Fruit fly (Drosophila melanogaster): Measurements from ENCODE around the gene CG42554.

- TF ChIP-seq gl (tag; optimal IDR thresholded peaks at IDR 0.05) (no peak), CG8159 (tag; optimal IDR thresholded peaks at IDR 0.05) (no peak), CG15710 (tag; optimal IDR thresholded peaks at IDR 0.05) (no peak), Ets98B (GFP tag; IDR thresholded peaks at IDR 0.05) (no peak), Pif1B (GFP tag; optimal IDR thresholded peaks at IDR 0.05) (no peak), Snoo (tag; optimal IDR thresholded peaks at IDR 0.05) (no peak), rn (GFP tag; IDR thresholded peaks at IDR 0.05) (no peak), CG9948 (tag; optimal IDR thresholded peaks at IDR 0.05) (no peak), Pif1A (GFP tag; optimal IDR thresholded peaks at IDR 0.05) (no peak), CG10348 (GFP tag; IDR thresholded peaks at IDR 0.05) (no peak), fd96Ca (GFP tag; IDR thresholded peaks at IDR 0.05) (no peak), D1 (tag; optimal IDR thresholded peaks at IDR 0.05) (no peak)
Observed at dm6 chr3L:809538-809805, 26.0 kb upstream of the CG42554 start.

All from whole organism, pupa.